Fruit fly (Drosophila melanogaster): Measurements from ENCODE around the gene alpha-Cat.

The alpha-Cat gene

dm6 chr3L:23279021-23279639 lies 58.8 kb downstream of the alpha-Cat start:
- no peak for TF ChIP-seq CG1647 (GFP tag; optimal IDR thresholded peaks at IDR 0.05)
- peak; percentile 18 for TF ChIP-seq sens (GFP tag)
- peak; percentile 52; the same call in 2 of the 3 replicates for TF ChIP-seq CG17361 (GFP tag; IDR thresholded peaks at IDR 0.05)
- no peak for TF ChIP-seq dati (GFP tag; IDR thresholded peaks at IDR 0.05)
- no peak for TF ChIP-seq CG11696 (GFP tag; IDR thresholded peaks at IDR 0.05)
- no peak for TF ChIP-seq CG3065 (GFP tag; optimal IDR thresholded peaks at IDR 0.05)
- no peak for TF ChIP-seq eve (GFP tag; optimal IDR thresholded peaks at IDR 0.05)
- no peak for TF ChIP-seq CG12236 (GFP tag; optimal IDR thresholded peaks at IDR 0.05)
- TF ChIP-seq prd (optimal IDR thresholded peaks at IDR 0.05), result no peak
- no peak; the same call in 1 of the 3 replicates for TF ChIP-seq prd (GFP tag; IDR thresholded peaks at IDR 0.05)
- no peak for TF ChIP-seq ken (GFP tag; IDR thresholded peaks at IDR 0.05)
- peak; percentile 25 for TF ChIP-seq CoRest (tag; optimal IDR thresholded peaks at IDR 0.05)
- no peak for TF ChIP-seq emc (GFP tag; optimal IDR thresholded peaks at IDR 0.05)
- TF ChIP-seq CG32772 (GFP tag; IDR thresholded peaks at IDR 0.05), result no peak
- TF ChIP-seq toy (GFP tag; IDR thresholded peaks at IDR 0.05), result no peak
- peak; percentile 67; the same call in 2 of the 3 replicates for TF ChIP-seq CG16813 (GFP tag; IDR thresholded peaks at IDR 0.05; ENCODE audit: partially characterized antibody)
- no peak for TF ChIP-seq CG5245 (GFP tag; optimal IDR thresholded peaks at IDR 0.05)
- 0 out of 3 replicates have a peak, but pooled peaks have one; percentile 25 for TF ChIP-seq CG14860 (GFP tag; IDR thresholded peaks at IDR 0.05; ENCODE audit: partially characterized antibody)
- TF ChIP-seq gem (tag; optimal IDR thresholded peaks at IDR 0.05), result peak; percentile 42
- no peak for TF ChIP-seq esg (GFP tag; conservative IDR thresholded peaks at IDR 0.05)
- TF ChIP-seq slp2 (GFP tag; optimal IDR thresholded peaks at IDR 0.05), result no peak
- peak; percentile 50 for TF ChIP-seq gfzf (GFP tag; optimal IDR thresholded peaks at IDR 0.05)
- TF ChIP-seq CG15011 (GFP tag; optimal IDR thresholded peaks at IDR 0.05), result no peak
- no peak for TF ChIP-seq Fer1 (GFP tag; optimal IDR thresholded peaks at IDR 0.05)
- TF ChIP-seq bowl (GFP tag; IDR thresholded peaks at IDR 0.05), result no peak
- TF ChIP-seq CG30020 (tag; optimal IDR thresholded peaks at IDR 0.05), result peak; percentile 97
- peak; percentile 18 for TF ChIP-seq pzg (GFP tag; optimal IDR thresholded peaks at IDR 0.05)
- no peak for TF ChIP-seq yki (optimal IDR thresholded peaks at IDR 0.05)
- TF ChIP-seq Awh (GFP tag; IDR thresholded peaks at IDR 0.05), result no peak
- peak in 1 of 2 experiments; percentile 55 for TF ChIP-seq tll (GFP tag; optimal IDR thresholded peaks at IDR 0.05)
- TF ChIP-seq CG13894 (tag; optimal IDR thresholded peaks at IDR 0.05), result peak; percentile 8
- peak; percentile 15; the same call in 1 of the 3 replicates for TF ChIP-seq vnd (GFP tag; IDR thresholded peaks at IDR 0.05; ENCODE audit: partially characterized antibody)
- peak; percentile 34 for TF ChIP-seq Ets97D (GFP tag; optimal IDR thresholded peaks at IDR 0.05)
- TF ChIP-seq CG4404 (GFP tag; IDR thresholded peaks at IDR 0.05), result no peak
- no peak for TF ChIP-seq CG9817 (tag; optimal IDR thresholded peaks at IDR 0.05)
- peak; percentile 88 for TF ChIP-seq CG1603 (tag; optimal IDR thresholded peaks at IDR 0.05)
- TF ChIP-seq row (GFP tag; IDR thresholded peaks at IDR 0.05), result peak; percentile 62
- peak; percentile 68 for TF ChIP-seq CG6791 (GFP tag; IDR thresholded peaks at IDR 0.05; ENCODE audit: partially characterized antibody)
- TF ChIP-seq CG1602 (GFP tag; optimal IDR thresholded peaks at IDR 0.05), result no peak
- no peak for TF ChIP-seq disco-r (GFP tag; optimal IDR thresholded peaks at IDR 0.05)
- TF ChIP-seq Bdp1 (GFP tag; optimal IDR thresholded peaks at IDR 0.05), result no peak
- no peak for TF ChIP-seq Six4 (GFP tag; optimal IDR thresholded peaks at IDR 0.05)
- peak; percentile 88 for TF ChIP-seq CG33213 (GFP tag; optimal IDR thresholded peaks at IDR 0.05)
- TF ChIP-seq knrl (GFP tag; IDR thresholded peaks at IDR 0.05; ENCODE audit: partially characterized antibody), result peak; percentile 63; the same call in 2 of the 3 replicates
- no peak for TF ChIP-seq CG9609 (GFP tag; optimal IDR thresholded peaks at IDR 0.05)
- no peak for TF ChIP-seq CG7963 (GFP tag; IDR thresholded peaks at IDR 0.05; ENCODE audit: partially characterized antibody)
- no peak for TF ChIP-seq tna (GFP tag; IDR thresholded peaks at IDR 0.05; ENCODE audit: partially characterized antibody)
- no peak for TF ChIP-seq crp (GFP tag; optimal IDR thresholded peaks at IDR 0.05)
- no peak for TF ChIP-seq CG10462 (GFP tag; optimal IDR thresholded peaks at IDR 0.05)
- TF ChIP-seq CG11723 (GFP tag; optimal IDR thresholded peaks at IDR 0.05), result peak; percentile 64

All from whole organism, embryonic.